Comparison of ENCODE assay signal across 1 worm cellular context in genomic region chrX:8549026-8549425, ce11.
TF ChIP-seq lines count a peak whose summit lies in the region.

TSS of gene D2021.4 (minus strand) at chrX:8549073.

TF ChIP-seq in whole organism, L4 larva, 104 proteins besides CTCF, POLR2A, EP300 and RAD21 (continued from another document):
- no peak for TF ChIP-seq zfp-3 (GFP tag; conservative IDR thresholded peaks at IDR 0.05; lab: Robert Waterston, UW)
- TF ChIP-seq nhr-28 (tag; optimal IDR thresholded peaks at IDR 0.05; lab: Kevin White, UChicago): peak; percentile 41
